Worm (Caenorhabditis elegans) whole organism, early embryonic: ENCODE measurements around the gene tbx-2.

Experiments used
- B0310.2 ChIP-seq: sonication (generic microtip); optimal IDR thresholded peaks from 2 replicates; lab custom pipeline; 2016; ENCODE audit warnings: mild to moderate bottlenecking, missing genetic modification characterization, missing compliant biosample characterization
- ama-1 ChIP-seq: fragments of 150-350 bp; optimal IDR thresholded peaks from 2 replicates; lab custom pipeline; 2014
- flt-1 ChIP-seq: fragments of 200-800 bp; sonication (Bioruptor generic); IDR thresholded peaks from 2 replicates; pipeline ENCODE4 v1.3.6; 2022; ENCODE audit warnings: missing genetic modification characterization, missing compliant biosample characterization

DNA sequence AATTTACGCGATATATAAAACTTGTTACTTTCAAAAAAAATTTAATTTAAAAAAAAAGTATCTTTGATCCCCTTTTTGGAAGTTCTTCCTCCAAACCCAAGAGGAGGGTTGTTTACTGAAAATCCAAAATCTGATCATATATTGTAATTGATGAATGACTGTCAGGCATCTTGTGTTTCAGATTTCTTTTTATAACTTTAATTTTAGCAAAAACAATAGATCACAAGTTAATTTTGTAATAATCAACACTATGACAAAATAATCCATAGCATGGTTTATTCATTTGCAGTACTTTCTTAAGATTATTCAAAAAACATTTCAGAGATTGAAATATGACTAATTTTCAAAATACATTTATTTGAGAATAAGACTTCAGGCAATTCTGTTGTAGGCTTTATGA lies 43.8 kb downstream of the tbx-2 start:
- no peak for TF ChIP-seq ama-1
- no peak for TF ChIP-seq flt-1 (GFP tag; lab: Robert Waterston, UW)
- no peak for TF ChIP-seq B0310.2 (tag; lab: Kevin White, UChicago)
